Worm (Caenorhabditis elegans) whole organism, late embryonic: ENCODE results near the gene D1086.18.

ENCODE experiments used
- ceh-2 ChIP-seq: sonication (generic microtip); optimal IDR thresholded peaks from 2 replicates; lab custom pipeline; 2016; ENCODE audit warnings: missing genotype, missing genetic modification characterization, missing compliant biosample characterization
- ceh-31 ChIP-seq: sonication (generic microtip); optimal IDR thresholded peaks from 2 replicates; lab custom pipeline; 2016; ENCODE audit warnings: missing genetic modification characterization, missing compliant biosample characterization
- elt-4 ChIP-seq: sonication (generic microtip); optimal IDR thresholded peaks from 2 replicates; lab custom pipeline; 2016; ENCODE audit warnings: missing genetic modification characterization, missing compliant biosample characterization
- nfya-1 ChIP-seq: sonication (generic microtip); optimal IDR thresholded peaks from 2 replicates; lab custom pipeline; 2017; ENCODE audit warnings: missing genetic modification characterization, mild to moderate bottlenecking, missing compliant biosample characterization, antibody characterized with exemption, moderate library complexity
- nhr-11 ChIP-seq: fragments of 150-350 bp; optimal IDR thresholded peaks from 2 replicates; lab custom pipeline; 2014; ENCODE audit warnings: missing biosample characterization, missing genetic modification characterization
- ref-2 ChIP-seq: sonication (generic microtip); optimal IDR thresholded peaks from 2 replicates; lab custom pipeline; 2016; ENCODE audit warnings: missing genetic modification characterization, missing compliant biosample characterization
- rnt-1 ChIP-seq: sonication (generic microtip); optimal IDR thresholded peaks from 2 replicates; lab custom pipeline; 2016; ENCODE audit warnings: missing genetic modification characterization, missing compliant biosample characterization
- sox-2 ChIP-seq: fragments of 200-800 bp; sonication (Bioruptor generic); IDR thresholded peaks from 2 replicates; pipeline ENCODE4 v1.3.6; 2022; ENCODE audit warnings: missing genetic modification reagents, missing genetic modification characterization, missing compliant biosample characterization
- sox-4 ChIP-seq: sonication (generic microtip); optimal IDR thresholded peaks from 2 replicates; lab custom pipeline; 2017; ENCODE audit warnings: mild to moderate bottlenecking, missing genetic modification characterization, inconsistent platforms, missing compliant biosample characterization
- unc-55 ChIP-seq: sonication (generic microtip); optimal IDR thresholded peaks from 2 replicates; lab custom pipeline; 2017; ENCODE audit warnings: missing biosample characterization, missing genetic modification reagents, missing genetic modification characterization

- TF ChIP-seq sox-2 (no peak), nhr-11 (no peak), sox-4 (tag; lab: Kevin White, UChicago) (no peak), unc-55 (no peak), elt-4 (tag; lab: Kevin White, UChicago) (no peak), ceh-31 (no peak), ref-2 (no peak), ceh-2 (no peak), nfya-1 (no peak), rnt-1 (tag; lab: Kevin White, UChicago) (no peak)
These were observed 2.4 kb downstream of the D1086.18 start, which contains the start of gene D1086.19 for ce11 chrV:14088051-14088450.
